Worm (Caenorhabditis elegans) whole organism, midembryonic: ENCODE results near the gene C27H6.8.

Experiments
- ref-1 ChIP-seq: fragments of 200-800 bp; sonication (Bioruptor generic); conservative IDR thresholded peaks from 2 replicates; pipeline ENCODE4 v1.3.6; 2022; ENCODE audit warnings: missing genetic modification reagents, missing genetic modification characterization, missing compliant biosample characterization
- ztf-23 ChIP-seq: fragments of 200-800 bp; sonication (Bioruptor generic); IDR thresholded peaks from 2 replicates; pipeline ENCODE4 v1.3.6; 2022; ENCODE audit warnings: missing genetic modification reagents, missing genetic modification characterization, missing compliant biosample characterization

- no peak for TF ChIP-seq ztf-23 (GFP tag; lab: Robert Waterston, UW)
- TF ChIP-seq ref-1 (GFP tag; lab: Robert Waterston, UW): no peak
Measured at ce11 chrV:10023062-10023536, 35.5 kb upstream of the C27H6.8 start.
